Fruit fly (Drosophila melanogaster) whole organism, pupa: ENCODE data around the gene MsR2.

Experiments used
- CG10348 ChIP-seq: fragments of 200-800 bp; sonication (Bioruptor generic); IDR thresholded peaks from 2 replicates; pipeline ENCODE4 v1.3.6; 2022; ENCODE audit warnings: missing biosample characterization, missing genetic modification characterization
- CG12605 ChIP-seq: fragments of 200-800 bp; sonication (Bioruptor generic); IDR thresholded peaks from 2 replicates; pipeline ENCODE4 v1.3.6; 2022; ENCODE audit warnings: missing biosample characterization, missing genetic modification characterization
- CG13204 ChIP-seq: fragments of 200-800 bp; sonication (Bioruptor generic); optimal IDR thresholded peaks from 2 replicates; lab custom pipeline; 2018; ENCODE audit warnings: missing biosample characterization, mild to moderate bottlenecking, missing genetic modification characterization, moderate library complexity
- CG14655 ChIP-seq: fragments of 200-800 bp; sonication (Bioruptor generic); optimal IDR thresholded peaks from 3 replicates; lab custom pipeline; 2017; ENCODE audit warnings: mild to moderate bottlenecking, missing biosample characterization, missing genetic modification reagents, missing genetic modification characterization
- CG15710 ChIP-seq: fragments of 200-800 bp; sonication (Bioruptor generic); optimal IDR thresholded peaks from 2 replicates; lab custom pipeline; 2018; ENCODE audit warnings: missing biosample characterization, mild to moderate bottlenecking, missing genetic modification characterization, moderate library complexity
- CG17806 ChIP-seq: fragments of 200-800 bp; sonication (Bioruptor generic); optimal IDR thresholded peaks from 2 replicates; lab custom pipeline; 2018; ENCODE audit warnings: missing biosample characterization, mild to moderate bottlenecking, missing genetic modification characterization, moderate library complexity
- CG32121 ChIP-seq: fragments of 200-800 bp; sonication (Bioruptor generic); IDR thresholded peaks from 2 replicates; pipeline ENCODE4 v1.3.6; 2022; ENCODE audit warnings: missing biosample characterization, missing genetic modification characterization
- CG34367 ChIP-seq: fragments of 200-800 bp; sonication (Bioruptor generic); optimal IDR thresholded peaks from 2 replicates; lab custom pipeline; 2018; ENCODE audit warnings: missing biosample characterization, mild to moderate bottlenecking, missing genetic modification characterization
- CG4496 ChIP-seq: fragments of 200-800 bp; sonication (Bioruptor generic); IDR thresholded peaks from 3 replicates; pipeline ENCODE4 v1.3.6; 2022; ENCODE audit warnings: missing biosample characterization, missing genetic modification characterization
- CG8159 ChIP-seq: fragments of 200-800 bp; sonication (Bioruptor generic); optimal IDR thresholded peaks from 3 replicates; lab custom pipeline; 2018; ENCODE audit warnings: missing biosample characterization, mild to moderate bottlenecking, missing genetic modification characterization, moderate library complexity
- CG8301 ChIP-seq: fragments of 200-800 bp; sonication (Bioruptor generic); optimal IDR thresholded peaks from 2 replicates; lab custom pipeline; 2018; ENCODE audit warnings: missing biosample characterization, mild to moderate bottlenecking, missing genetic modification characterization
- CG9948 ChIP-seq: fragments of 200-800 bp; sonication (Bioruptor generic); optimal IDR thresholded peaks from 2 replicates; lab custom pipeline; 2018; ENCODE audit warnings: missing biosample characterization, mild to moderate bottlenecking, missing genetic modification characterization, moderate library complexity
- D1 ChIP-seq: fragments of 200-800 bp; sonication (Bioruptor generic); optimal IDR thresholded peaks from 2 replicates; lab custom pipeline; 2018; ENCODE audit warnings: missing biosample characterization, mild to moderate bottlenecking, missing genetic modification characterization, moderate library complexity
- EcR ChIP-seq: fragments of 200-800 bp; sonication (Bioruptor generic); optimal IDR thresholded peaks from 3 replicates; lab custom pipeline; 2019; ENCODE audit warnings: missing biosample characterization, missing genetic modification characterization, mild to moderate bottlenecking, moderate library complexity, missing genetic modification reagents
- Ets98B ChIP-seq: fragments of 200-800 bp; sonication (Bioruptor generic); IDR thresholded peaks from 2 replicates; pipeline ENCODE4 v1.3.6; 2022; ENCODE audit warnings: missing biosample characterization, missing genetic modification characterization
- Pif1A ChIP-seq: fragments of 200-800 bp; sonication (Bioruptor generic); optimal IDR thresholded peaks from 3 replicates; lab custom pipeline; 2016; ENCODE audit warnings: missing biosample characterization, missing genetic modification characterization
- Pif1B ChIP-seq: fragments of 200-800 bp; sonication (Bioruptor generic); optimal IDR thresholded peaks from 3 replicates; lab custom pipeline; 2016; ENCODE audit warnings: missing biosample characterization, missing genetic modification characterization
- Snoo ChIP-seq: fragments of 200-800 bp; sonication (Bioruptor generic); optimal IDR thresholded peaks from 3 replicates; lab custom pipeline; 2017; ENCODE audit warnings: missing biosample characterization, mild to moderate bottlenecking, missing genetic modification characterization, inconsistent platforms
- fd96Ca ChIP-seq: fragments of 200-800 bp; sonication (Bioruptor generic); IDR thresholded peaks from 3 replicates; pipeline ENCODE4 v1.3.6; 2022; ENCODE audit warnings: missing biosample characterization, missing genetic modification characterization
- gl ChIP-seq: fragments of 200-800 bp; sonication (Bioruptor generic); optimal IDR thresholded peaks from 2 replicates; lab custom pipeline; 2018; ENCODE audit warnings: missing biosample characterization, mild to moderate bottlenecking, missing genetic modification characterization
- rn ChIP-seq: fragments of 200-800 bp; sonication (Bioruptor generic); IDR thresholded peaks from 2 replicates; pipeline ENCODE4 v1.3.6; 2022; ENCODE audit warnings: missing biosample characterization, missing genetic modification characterization

MsR2 gene

dm6 chr3L:2322257-2322776 lies 39.6 kb downstream of the MsR2 start, which contains the start of gene MsR1:
MsR1 (plus strand) TSS chr3L:2322693.
- no peak for TF ChIP-seq CG32121 (GFP tag; lab: Robert Waterston, UW)
- no peak for TF ChIP-seq CG10348
- TF ChIP-seq CG15710 (tag; lab: Kevin White, UChicago) = no peak
- no peak for TF ChIP-seq CG8301
- no peak for TF ChIP-seq Pif1B (GFP tag; lab: Kevin White, UChicago)
- TF ChIP-seq CG12605 (GFP tag; lab: Robert Waterston, UW) = no peak
- no peak for TF ChIP-seq gl
- no peak for TF ChIP-seq D1 (tag; lab: Kevin White, UChicago)
- no peak for TF ChIP-seq CG8159 (tag; lab: Kevin White, UChicago)

- TF ChIP-seq D1 (tag; lab: Kevin White, UChicago) (no peak), CG8159 (tag; lab: Kevin White, UChicago) (no peak), Ets98B (GFP tag; lab: Robert Waterston, UW) (no peak), CG8301 (no peak), gl (no peak), CG12605 (GFP tag; lab: Robert Waterston, UW) (no peak)
Measured at dm6 chr3L:2325276-2325675, 42.6 kb downstream of the MsR2 start.

- no peak for TF ChIP-seq Pif1B (GFP tag; lab: Kevin White, UChicago)
- TF ChIP-seq CG32121 (GFP tag; lab: Robert Waterston, UW) = no peak
- no peak for TF ChIP-seq CG9948 (tag; lab: Kevin White, UChicago)
- no peak for TF ChIP-seq Pif1A (GFP tag; lab: Kevin White, UChicago)
- TF ChIP-seq CG15710 (tag; lab: Kevin White, UChicago) = no peak
- no peak for TF ChIP-seq CG34367 (tag; lab: Kevin White, UChicago)
- no peak for TF ChIP-seq CG8159 (tag; lab: Kevin White, UChicago)
- TF ChIP-seq CG14655 (GFP tag; lab: Kevin White, UChicago) = no peak
- no peak for TF ChIP-seq CG13204 (GFP tag; lab: Kevin White, UChicago)
- no peak for TF ChIP-seq CG4496
- TF ChIP-seq CG8301 = no peak
- no peak for TF ChIP-seq Snoo (tag; lab: Kevin White, UChicago)
- no peak for TF ChIP-seq CG17806 (tag; lab: Kevin White, UChicago)
- no peak for TF ChIP-seq rn (GFP tag; lab: Robert Waterston, UW)
- TF ChIP-seq CG10348 = no peak
- no peak for TF ChIP-seq fd96Ca (GFP tag; lab: Robert Waterston, UW)
- no peak for TF ChIP-seq gl
- no peak for TF ChIP-seq EcR (GFP tag; lab: Kevin White, UChicago)
- TF ChIP-seq, all 21 proteins: peak for 0
Measured at dm6 chr3L:2328804-2329203, 46.1 kb downstream of the MsR2 start.

dm6 chr3L:2332228-2332627 lies 49.5 kb downstream of the MsR2 start:
- TF ChIP-seq CG8159 (tag; lab: Kevin White, UChicago) = no peak
- TF ChIP-seq CG14655 (GFP tag; lab: Kevin White, UChicago) = no peak
- no peak for TF ChIP-seq CG9948 (tag; lab: Kevin White, UChicago)
- no peak for TF ChIP-seq Pif1A (GFP tag; lab: Kevin White, UChicago)
- TF ChIP-seq CG13204 (GFP tag; lab: Kevin White, UChicago) = no peak
- TF ChIP-seq gl = no peak
- TF ChIP-seq D1 (tag; lab: Kevin White, UChicago) = no peak
- TF ChIP-seq CG12605 (GFP tag; lab: Robert Waterston, UW) = no peak
- no peak for TF ChIP-seq Pif1B (GFP tag; lab: Kevin White, UChicago)
- no peak for TF ChIP-seq CG34367 (tag; lab: Kevin White, UChicago)
- TF ChIP-seq EcR (GFP tag; lab: Kevin White, UChicago) = no peak
